Worm (Caenorhabditis elegans) whole organism, L3 larva: ENCODE data around the gene B0024.3.

Source experiments
- ceh-82 ChIP-seq: fragments of 150-350 bp; optimal IDR thresholded peaks from 2 replicates; lab custom pipeline; 2014; ENCODE audit warnings: missing biosample characterization, missing genetic modification characterization
- nhr-77 ChIP-seq: fragments of 150-350 bp; optimal IDR thresholded peaks from 2 replicates; lab custom pipeline; 2014; ENCODE audit warnings: missing biosample characterization, missing genetic modification characterization
- pha-4 ChIP-seq: fragments of 150-350 bp; optimal IDR thresholded peaks from 2 replicates; lab custom pipeline; 2014; ENCODE audit warnings: missing biosample characterization, missing genetic modification reagents, missing genetic modification characterization
- skn-1 ChIP-seq: fragments of 150-350 bp; optimal IDR thresholded peaks from 2 replicates; lab custom pipeline; 2014; ENCODE audit warnings: missing biosample characterization, missing genetic modification characterization
- tbx-2 ChIP-seq: sonication (generic microtip); optimal IDR thresholded peaks from 2 replicates; lab custom pipeline; 2016; ENCODE audit warnings: mild to moderate bottlenecking, missing genetic modification characterization, missing compliant biosample characterization
- unc-62 ChIP-seq: fragments of 150-350 bp; sonication (generic microtip); optimal IDR thresholded peaks from 4 replicates; lab custom pipeline; 2014; ENCODE audit warnings: missing biosample characterization, missing genetic modification reagents, missing genetic modification characterization

ce11 chrV:10291848-10292247 is 4.5 kb downstream of the B0024.3 start:
- TF ChIP-seq ceh-82 (no peak), unc-62 (GFP tag; lab: Kevin White, UChicago) (no peak), tbx-2 (tag; lab: Kevin White, UChicago) (no peak), nhr-77 (no peak), pha-4 (no peak), skn-1 (tag; lab: Kevin White, UChicago) (no peak)
